Fruit fly (Drosophila melanogaster) whole organism: Measurements from ENCODE around the gene Ptx1.

ENCODE experiments used
- CG8478 ChIP-seq: fragments of >200 bp; optimal IDR thresholded peaks from 2 replicates; lab custom pipeline; 2018; ENCODE audit warnings: inconsistent platforms
- EcR ChIP-seq, 2 experiments: fragments of >200 bp; optimal IDR thresholded peaks; 2 replicates each; lab custom pipeline; 2017; ENCODE audit warnings: missing biosample characterization in 2 of 2, missing genetic modification characterization in 2 of 2, missing genetic modification reagents in 2 of 2

DNA sequence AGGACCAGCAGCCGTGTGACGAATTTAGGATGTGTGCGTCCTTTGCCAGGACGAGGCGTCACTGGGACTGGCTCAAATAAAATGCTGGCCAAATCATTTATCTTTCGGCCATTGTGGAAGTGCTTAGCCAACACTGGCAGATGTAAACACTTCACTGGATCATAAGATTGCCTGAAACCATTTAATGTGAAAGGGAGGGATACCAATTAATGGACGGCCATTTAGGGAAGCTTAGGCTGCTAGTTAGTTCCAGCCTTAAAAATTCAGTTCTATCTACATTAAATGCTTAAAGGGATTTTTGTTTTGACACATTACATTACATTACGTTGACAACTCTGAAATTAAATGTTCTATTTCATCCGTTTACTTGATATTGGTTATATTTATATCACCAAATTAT lies 46.8 kb downstream of the Ptx1 start, which contains the start of gene CG15548:
- TF ChIP-seq EcR (GFP tag; optimal IDR thresholded peaks at IDR 0.05; lab: Kevin White, UChicago) (no peak), CG8478 (lab: Kevin White, UChicago) (no peak)
